Worm (Caenorhabditis elegans) whole organism, midembryonic: ENCODE data around the gene cyp-34A2.
"Not testable (repeated sequence)": the region's sequence is repeated elsewhere in the genome, so short reads cannot be mapped to it uniquely, and the experiment has no call there.

ENCODE experiments used
- T22C8.4 ChIP-seq: fragments of 200-800 bp; sonication (Bioruptor generic); IDR thresholded peaks from 2 replicates; pipeline ENCODE4 v1.3.6; 2022; ENCODE audit warnings: missing genetic modification characterization, missing compliant biosample characterization
- cog-1 ChIP-seq: sonication (generic microtip); optimal IDR thresholded peaks from 2 replicates; lab custom pipeline; 2016; ENCODE audit warnings: missing genetic modification characterization, missing compliant biosample characterization
- flt-1 ChIP-seq: fragments of 200-800 bp; sonication (Bioruptor generic); IDR thresholded peaks from 2 replicates; pipeline ENCODE4 v1.3.6; 2022; ENCODE audit warnings: missing genetic modification characterization, missing compliant biosample characterization
- klf-2 ChIP-seq: fragments of 200-800 bp; sonication (Bioruptor generic); conservative IDR thresholded peaks from 2 replicates; pipeline ENCODE4 v1.3.6; 2022; ENCODE audit warnings: missing genetic modification reagents, missing genetic modification characterization, missing compliant biosample characterization
- med-1 ChIP-seq: sonication (generic microtip); optimal IDR thresholded peaks from 2 replicates; lab custom pipeline; 2017; ENCODE audit warnings: missing genetic modification characterization, mild to moderate bottlenecking, missing compliant biosample characterization, antibody characterized with exemption, missing genetic modification reagents; ENCODE audit not compliant: insufficient read depth
- ref-1 ChIP-seq: fragments of 200-800 bp; sonication (Bioruptor generic); conservative IDR thresholded peaks from 2 replicates; pipeline ENCODE4 v1.3.6; 2022; ENCODE audit warnings: missing genetic modification reagents, missing genetic modification characterization, missing compliant biosample characterization
- tab-1 ChIP-seq: fragments of 200-800 bp; sonication (Bioruptor generic); IDR thresholded peaks from 2 replicates; pipeline ENCODE4 v1.3.6; 2022; ENCODE audit warnings: missing genetic modification characterization, missing compliant biosample characterization
- ztf-23 ChIP-seq: fragments of 200-800 bp; sonication (Bioruptor generic); IDR thresholded peaks from 2 replicates; pipeline ENCODE4 v1.3.6; 2022; ENCODE audit warnings: missing genetic modification reagents, missing genetic modification characterization, missing compliant biosample characterization
- ztf-29 ChIP-seq: fragments of 200-800 bp; sonication (Bioruptor generic); IDR thresholded peaks from 2 replicates; pipeline ENCODE4 v1.3.6; 2022; ENCODE audit warnings: missing genetic modification reagents, missing genetic modification characterization, missing compliant biosample characterization

The cyp-34A2 gene

ce11 chrV:15267405-15267804 lies 23.5 kb downstream of the cyp-34A2 start, which contains the start of gene T10H4.13:
TSS of gene T10H4.13 (minus strand) at chrV:15267505.
- TF ChIP-seq ztf-23 (GFP tag; lab: Robert Waterston, UW) (no peak), tab-1 (GFP tag; lab: Robert Waterston, UW) (no peak), flt-1 (GFP tag; lab: Robert Waterston, UW) (no peak), cog-1 (no peak), klf-2 (GFP tag; lab: Robert Waterston, UW) (no peak), ref-1 (GFP tag; lab: Robert Waterston, UW) (no peak), T22C8.4 (GFP tag; lab: Robert Waterston, UW) (no peak), med-1 (GFP tag; lab: Kevin White, UChicago) (no peak), ztf-29 (GFP tag; lab: Robert Waterston, UW) (no peak)

DNA sequence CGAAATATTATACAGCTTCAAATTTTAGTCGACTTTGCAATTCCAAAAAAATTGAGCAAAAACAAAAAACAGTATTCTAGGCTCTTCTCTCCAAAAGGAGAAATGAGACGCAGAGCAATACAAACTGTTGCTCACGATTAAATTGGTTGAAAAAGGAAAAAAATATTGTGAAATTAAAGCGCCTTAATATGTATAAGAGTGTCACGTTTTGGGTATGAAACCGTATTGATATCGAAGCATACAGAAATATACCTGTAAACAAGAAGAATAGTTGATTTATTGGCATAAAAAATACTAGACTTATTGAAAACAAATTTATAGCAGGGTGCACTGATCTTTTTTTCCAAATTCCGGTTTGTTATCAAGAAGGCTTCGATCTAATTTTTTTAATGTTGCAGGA lies 25.1 kb downstream of the cyp-34A2 start, which contains the start of gene M01B2.13:
Gene M01B2.13, minus strand, starts transcription at position 101 of the 400 bp plus-strand sequence.
- no peak for TF ChIP-seq ztf-29 (GFP tag; lab: Robert Waterston, UW)
- TF ChIP-seq med-1 (GFP tag; lab: Kevin White, UChicago) = no peak
- TF ChIP-seq klf-2 (GFP tag; lab: Robert Waterston, UW) = no peak
- no peak for TF ChIP-seq T22C8.4 (GFP tag; lab: Robert Waterston, UW)
- TF ChIP-seq tab-1 (GFP tag; lab: Robert Waterston, UW) = no peak
- no peak for TF ChIP-seq flt-1 (GFP tag; lab: Robert Waterston, UW)
- TF ChIP-seq ref-1 (GFP tag; lab: Robert Waterston, UW) = no peak
- TF ChIP-seq ztf-23 (GFP tag; lab: Robert Waterston, UW) = no peak
- TF ChIP-seq cog-1 = no peak

DNA sequence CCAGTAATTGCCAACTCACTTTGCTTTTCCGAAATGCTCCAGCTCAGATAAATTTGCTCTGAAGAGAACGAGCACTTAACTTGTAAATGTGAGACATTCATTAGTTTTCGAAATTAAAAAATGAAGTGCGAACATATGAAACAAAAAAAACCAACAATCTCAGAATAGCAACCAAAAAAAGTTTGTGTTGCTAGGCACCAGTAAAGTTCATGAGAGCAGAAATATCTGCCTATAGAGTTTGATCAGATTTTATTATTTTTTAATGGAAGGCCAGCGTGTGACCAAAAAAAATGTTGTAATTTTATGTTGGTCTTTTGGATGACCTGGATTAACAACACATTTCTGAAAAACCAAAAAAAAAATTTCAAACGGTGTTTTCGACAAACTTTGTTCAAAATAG lies 26.8 kb downstream of the cyp-34A2 start, which contains the start of gene M01B2.12:
Gene M01B2.12, minus strand, starts transcription at position 101 of the 400 bp plus-strand sequence.
- no peak for TF ChIP-seq ztf-29 (GFP tag; lab: Robert Waterston, UW)
- no peak for TF ChIP-seq med-1 (GFP tag; lab: Kevin White, UChicago)
- no peak for TF ChIP-seq tab-1 (GFP tag; lab: Robert Waterston, UW)
- no peak for TF ChIP-seq flt-1 (GFP tag; lab: Robert Waterston, UW)
- no peak for TF ChIP-seq ztf-23 (GFP tag; lab: Robert Waterston, UW)
- TF ChIP-seq T22C8.4 (GFP tag; lab: Robert Waterston, UW) = no peak
- TF ChIP-seq cog-1 = no peak
- no peak for TF ChIP-seq ref-1 (GFP tag; lab: Robert Waterston, UW)
- no peak for TF ChIP-seq klf-2 (GFP tag; lab: Robert Waterston, UW)

DNA sequence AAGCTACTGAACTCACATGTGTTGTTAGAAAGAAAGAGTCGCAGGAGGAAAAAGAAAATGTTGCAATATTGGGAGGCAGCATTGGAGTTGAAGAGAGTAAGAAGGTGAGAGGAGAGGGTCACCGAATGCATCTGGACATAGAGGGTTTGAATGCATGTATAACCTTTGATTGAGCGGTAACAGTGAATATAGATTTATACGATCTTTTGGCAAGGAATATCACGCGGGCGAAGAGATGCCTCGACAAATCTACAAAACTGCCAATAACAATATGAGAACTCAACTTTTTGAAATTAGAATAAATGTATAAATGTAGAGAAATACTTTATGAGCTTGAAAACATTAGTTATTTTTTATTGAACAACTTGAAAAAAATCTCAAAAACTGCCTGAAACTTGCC lies 28.6 kb downstream of the cyp-34A2 start, which contains the start of gene M01B2.10:
Gene M01B2.10, minus strand, starts transcription at position 101 of the 400 bp plus-strand sequence.
- not testable (repeated sequence) for TF ChIP-seq cog-1; T22C8.4 (GFP tag; lab: Robert Waterston, UW); klf-2 (GFP tag; lab: Robert Waterston, UW)

DNA sequence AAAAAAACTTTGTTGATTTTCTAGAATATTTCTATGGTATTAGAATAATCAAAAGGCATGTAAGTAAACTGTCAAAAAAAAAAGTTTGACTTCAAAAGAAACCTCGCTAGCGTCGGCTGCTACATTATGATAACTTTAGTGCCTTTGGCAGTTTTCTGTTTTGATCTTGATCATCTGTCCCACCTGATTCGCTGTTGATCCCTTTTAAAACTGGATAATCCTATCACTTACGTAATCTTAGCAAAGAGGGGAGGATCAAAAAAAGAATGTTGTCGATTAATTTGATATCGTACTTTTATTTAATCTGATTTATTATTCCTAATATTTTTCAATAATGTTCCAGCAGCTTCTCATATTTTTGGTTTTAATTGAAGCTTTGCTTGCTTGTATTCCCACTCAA lies 31.0 kb downstream of the cyp-34A2 start, which contains the start of gene M01B2.8:
Gene M01B2.8, plus strand, starts transcription at position 301 of the 400 bp plus-strand sequence.
- no peak for TF ChIP-seq T22C8.4 (GFP tag; lab: Robert Waterston, UW)
- no peak for TF ChIP-seq flt-1 (GFP tag; lab: Robert Waterston, UW)
- TF ChIP-seq klf-2 (GFP tag; lab: Robert Waterston, UW) = no peak
- TF ChIP-seq ztf-23 (GFP tag; lab: Robert Waterston, UW) = no peak
- no peak for TF ChIP-seq med-1 (GFP tag; lab: Kevin White, UChicago)
- TF ChIP-seq ztf-29 (GFP tag; lab: Robert Waterston, UW) = no peak
- TF ChIP-seq tab-1 (GFP tag; lab: Robert Waterston, UW) = no peak
- TF ChIP-seq ref-1 (GFP tag; lab: Robert Waterston, UW) = no peak
- no peak for TF ChIP-seq cog-1

DNA sequence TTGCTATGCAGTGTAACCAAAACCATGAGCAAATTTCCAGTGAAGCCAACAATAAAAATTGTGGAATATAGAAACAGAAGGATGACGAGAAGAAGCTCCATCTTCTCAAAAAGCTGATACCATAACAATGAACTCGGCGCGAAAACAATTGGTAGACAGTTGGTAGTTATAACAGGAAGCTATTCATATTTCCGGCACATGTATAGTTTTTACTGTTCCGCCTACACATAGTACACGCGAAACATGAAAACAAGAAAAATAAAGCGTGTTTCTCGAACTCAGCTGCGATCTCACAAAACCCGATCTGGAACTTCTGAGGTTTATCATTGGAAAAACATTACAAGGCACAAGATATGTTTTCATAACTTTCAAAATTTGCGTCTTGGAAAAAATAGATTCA lies 31.8 kb downstream of the cyp-34A2 start, which contains the start of gene srsx-37:
Gene srsx-37, minus strand, starts transcription at position 101 of the 400 bp plus-strand sequence.
- TF ChIP-seq flt-1 (GFP tag; lab: Robert Waterston, UW) (no peak), ztf-23 (GFP tag; lab: Robert Waterston, UW) (no peak), T22C8.4 (GFP tag; lab: Robert Waterston, UW) (no peak), cog-1 (no peak), ztf-29 (GFP tag; lab: Robert Waterston, UW) (no peak), ref-1 (GFP tag; lab: Robert Waterston, UW) (no peak), tab-1 (GFP tag; lab: Robert Waterston, UW) (no peak), klf-2 (GFP tag; lab: Robert Waterston, UW) (no peak), med-1 (GFP tag; lab: Kevin White, UChicago) (no peak)

DNA sequence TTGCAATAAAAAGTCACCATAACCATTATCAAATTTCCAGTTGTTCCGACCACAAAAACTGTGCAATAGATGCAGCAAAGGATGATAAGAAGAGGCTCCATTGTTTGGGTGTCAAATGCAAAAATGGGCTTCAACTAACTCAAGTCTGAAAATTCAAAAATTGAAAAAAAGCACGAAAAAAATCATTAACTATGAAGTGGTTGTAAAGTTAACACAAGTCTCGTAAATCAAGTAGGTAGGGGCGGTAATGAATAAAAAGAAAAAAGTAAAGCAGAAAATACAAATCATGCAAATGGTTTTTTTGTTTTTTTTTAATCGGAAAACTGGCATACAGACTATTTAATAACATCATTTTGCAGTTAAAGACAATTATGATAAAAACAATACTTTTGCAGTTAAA lies 34.2 kb downstream of the cyp-34A2 start, which contains the start of gene srsx-39:
Gene srsx-39, minus strand, starts transcription at position 101 of the 400 bp plus-strand sequence.
- not testable (repeated sequence) for TF ChIP-seq cog-1; ztf-23 (GFP tag; lab: Robert Waterston, UW); ref-1 (GFP tag; lab: Robert Waterston, UW)

ce11 chrV:15253529-15253928 lies 37.4 kb downstream of the cyp-34A2 start, which contains the start of gene srbc-75:
TSS of gene srbc-75 (plus strand) at chrV:15253829.
- TF ChIP-seq ref-1 (GFP tag; lab: Robert Waterston, UW) (no peak), med-1 (GFP tag; lab: Kevin White, UChicago) (no peak), flt-1 (GFP tag; lab: Robert Waterston, UW) (no peak), T22C8.4 (GFP tag; lab: Robert Waterston, UW) (no peak), tab-1 (GFP tag; lab: Robert Waterston, UW) (no peak)

DNA sequence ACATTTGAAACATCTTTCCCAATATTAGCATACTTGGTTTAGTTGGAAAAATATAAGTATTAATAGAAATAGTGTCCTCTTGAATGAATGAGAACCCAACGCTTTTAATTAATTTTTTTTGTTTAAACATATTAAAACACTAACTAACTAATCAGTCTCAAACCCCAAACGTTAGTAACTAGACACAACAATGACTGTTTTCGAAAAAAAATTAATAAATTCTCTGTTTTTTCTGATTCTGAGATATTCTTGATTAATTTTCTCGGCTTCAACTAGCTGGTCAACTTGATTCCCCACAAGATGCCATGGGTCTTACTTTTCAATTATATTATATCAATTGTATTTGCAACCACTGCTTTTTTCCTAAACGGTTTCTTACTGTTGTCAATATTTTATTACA lies 38.8 kb downstream of the cyp-34A2 start, which contains the start of gene srbc-76:
Gene srbc-76, plus strand, starts transcription at position 301 of the 400 bp plus-strand sequence.
- no peak for TF ChIP-seq ref-1 (GFP tag; lab: Robert Waterston, UW)
- no peak for TF ChIP-seq cog-1
- no peak for TF ChIP-seq ztf-23 (GFP tag; lab: Robert Waterston, UW)
- no peak for TF ChIP-seq med-1 (GFP tag; lab: Kevin White, UChicago)
- TF ChIP-seq T22C8.4 (GFP tag; lab: Robert Waterston, UW) = no peak
- TF ChIP-seq tab-1 (GFP tag; lab: Robert Waterston, UW) = no peak
- TF ChIP-seq ztf-29 (GFP tag; lab: Robert Waterston, UW) = no peak
- TF ChIP-seq klf-2 (GFP tag; lab: Robert Waterston, UW) = no peak
- TF ChIP-seq flt-1 (GFP tag; lab: Robert Waterston, UW) = no peak
